Fruit fly (Drosophila melanogaster) whole organism, pupa: ENCODE data around the gene twe.

Source experiments
- CG10348 ChIP-seq: fragments of 200-800 bp; sonication (Bioruptor generic); IDR thresholded peaks from 2 replicates; pipeline ENCODE4 v1.3.6; 2022; ENCODE audit warnings: missing biosample characterization, missing genetic modification characterization
- CG12605 ChIP-seq: fragments of 200-800 bp; sonication (Bioruptor generic); IDR thresholded peaks from 2 replicates; pipeline ENCODE4 v1.3.6; 2022; ENCODE audit warnings: missing biosample characterization, missing genetic modification characterization
- CG13204 ChIP-seq: fragments of 200-800 bp; sonication (Bioruptor generic); optimal IDR thresholded peaks from 2 replicates; lab custom pipeline; 2018; ENCODE audit warnings: missing biosample characterization, mild to moderate bottlenecking, missing genetic modification characterization, moderate library complexity
- CG14655 ChIP-seq: fragments of 200-800 bp; sonication (Bioruptor generic); optimal IDR thresholded peaks from 3 replicates; lab custom pipeline; 2017; ENCODE audit warnings: mild to moderate bottlenecking, missing biosample characterization, missing genetic modification reagents, missing genetic modification characterization
- CG15710 ChIP-seq: fragments of 200-800 bp; sonication (Bioruptor generic); optimal IDR thresholded peaks from 2 replicates; lab custom pipeline; 2018; ENCODE audit warnings: missing biosample characterization, mild to moderate bottlenecking, missing genetic modification characterization, moderate library complexity
- CG17806 ChIP-seq: fragments of 200-800 bp; sonication (Bioruptor generic); optimal IDR thresholded peaks from 2 replicates; lab custom pipeline; 2018; ENCODE audit warnings: missing biosample characterization, mild to moderate bottlenecking, missing genetic modification characterization, moderate library complexity
- CG32121 ChIP-seq: fragments of 200-800 bp; sonication (Bioruptor generic); IDR thresholded peaks from 2 replicates; pipeline ENCODE4 v1.3.6; 2022; ENCODE audit warnings: missing biosample characterization, missing genetic modification characterization
- CG34367 ChIP-seq: fragments of 200-800 bp; sonication (Bioruptor generic); optimal IDR thresholded peaks from 2 replicates; lab custom pipeline; 2018; ENCODE audit warnings: missing biosample characterization, mild to moderate bottlenecking, missing genetic modification characterization
- CG4496 ChIP-seq: fragments of 200-800 bp; sonication (Bioruptor generic); IDR thresholded peaks from 3 replicates; pipeline ENCODE4 v1.3.6; 2022; ENCODE audit warnings: missing biosample characterization, missing genetic modification characterization
- CG8159 ChIP-seq: fragments of 200-800 bp; sonication (Bioruptor generic); optimal IDR thresholded peaks from 3 replicates; lab custom pipeline; 2018; ENCODE audit warnings: missing biosample characterization, mild to moderate bottlenecking, missing genetic modification characterization, moderate library complexity
- CG8301 ChIP-seq: fragments of 200-800 bp; sonication (Bioruptor generic); optimal IDR thresholded peaks from 2 replicates; lab custom pipeline; 2018; ENCODE audit warnings: missing biosample characterization, mild to moderate bottlenecking, missing genetic modification characterization
- CG9948 ChIP-seq: fragments of 200-800 bp; sonication (Bioruptor generic); optimal IDR thresholded peaks from 2 replicates; lab custom pipeline; 2018; ENCODE audit warnings: missing biosample characterization, mild to moderate bottlenecking, missing genetic modification characterization, moderate library complexity
- D1 ChIP-seq: fragments of 200-800 bp; sonication (Bioruptor generic); optimal IDR thresholded peaks from 2 replicates; lab custom pipeline; 2018; ENCODE audit warnings: missing biosample characterization, mild to moderate bottlenecking, missing genetic modification characterization, moderate library complexity
- EcR ChIP-seq: fragments of 200-800 bp; sonication (Bioruptor generic); optimal IDR thresholded peaks from 3 replicates; lab custom pipeline; 2019; ENCODE audit warnings: missing biosample characterization, missing genetic modification characterization, mild to moderate bottlenecking, moderate library complexity, missing genetic modification reagents
- Ets98B ChIP-seq: fragments of 200-800 bp; sonication (Bioruptor generic); IDR thresholded peaks from 2 replicates; pipeline ENCODE4 v1.3.6; 2022; ENCODE audit warnings: missing biosample characterization, missing genetic modification characterization
- Pif1A ChIP-seq: fragments of 200-800 bp; sonication (Bioruptor generic); optimal IDR thresholded peaks from 3 replicates; lab custom pipeline; 2016; ENCODE audit warnings: missing biosample characterization, missing genetic modification characterization
- Pif1B ChIP-seq: fragments of 200-800 bp; sonication (Bioruptor generic); optimal IDR thresholded peaks from 3 replicates; lab custom pipeline; 2016; ENCODE audit warnings: missing biosample characterization, missing genetic modification characterization
- Snoo ChIP-seq: fragments of 200-800 bp; sonication (Bioruptor generic); optimal IDR thresholded peaks from 3 replicates; lab custom pipeline; 2017; ENCODE audit warnings: missing biosample characterization, mild to moderate bottlenecking, missing genetic modification characterization, inconsistent platforms
- fd96Ca ChIP-seq: fragments of 200-800 bp; sonication (Bioruptor generic); IDR thresholded peaks from 3 replicates; pipeline ENCODE4 v1.3.6; 2022; ENCODE audit warnings: missing biosample characterization, missing genetic modification characterization
- gl ChIP-seq: fragments of 200-800 bp; sonication (Bioruptor generic); optimal IDR thresholded peaks from 2 replicates; lab custom pipeline; 2018; ENCODE audit warnings: missing biosample characterization, mild to moderate bottlenecking, missing genetic modification characterization
- rn ChIP-seq: fragments of 200-800 bp; sonication (Bioruptor generic); IDR thresholded peaks from 2 replicates; pipeline ENCODE4 v1.3.6; 2022; ENCODE audit warnings: missing biosample characterization, missing genetic modification characterization

The twe gene

DNA sequence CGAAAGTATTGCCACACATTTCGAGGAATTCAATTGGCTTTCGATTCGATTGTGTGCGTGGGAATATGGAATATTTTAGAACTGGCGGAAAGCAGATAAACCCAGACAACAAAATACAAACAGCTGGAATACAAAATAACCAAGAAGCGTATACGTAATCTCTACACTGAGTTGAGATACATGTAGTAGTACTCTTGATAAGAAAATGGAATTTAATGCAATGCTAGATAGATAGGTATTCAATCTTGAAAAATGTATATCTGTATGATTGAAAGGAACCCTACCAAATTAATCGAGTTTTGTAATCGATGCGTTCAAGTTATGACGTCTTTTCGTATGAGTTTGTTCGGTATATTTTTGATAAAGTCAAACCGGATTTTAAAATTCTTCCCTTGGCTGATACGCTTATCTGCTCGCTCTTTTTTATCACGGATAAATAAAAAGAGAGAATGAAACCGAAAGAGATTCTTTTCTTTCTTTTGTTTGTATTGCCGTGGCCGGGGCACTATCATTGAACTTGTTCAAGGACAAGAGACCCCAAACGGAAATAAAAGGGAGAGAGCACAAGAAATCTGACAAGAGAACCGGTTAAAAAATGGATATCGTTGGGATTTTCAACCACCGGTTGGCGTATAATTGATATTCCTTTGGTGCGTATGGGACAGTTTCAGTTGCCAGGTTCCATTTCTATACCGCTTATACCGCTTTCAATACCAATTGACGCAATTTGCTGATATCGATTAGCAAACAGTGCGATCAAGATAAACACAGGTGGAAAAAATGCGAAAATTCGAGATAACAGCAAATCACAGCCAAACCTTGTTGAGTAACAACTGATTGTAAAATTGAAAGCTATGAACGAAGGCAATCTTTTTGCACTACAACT lies 6.2 kb downstream of the twe start:
- TF ChIP-seq CG4496 (GFP tag; lab: Robert Waterston, UW) (no peak), Pif1A (no peak), gl (peak; percentile 50), EcR (GFP tag; lab: Kevin White, UChicago) (peak; percentile 98), CG10348 (GFP tag; lab: Robert Waterston, UW) (no peak), CG8159 (tag; lab: Kevin White, UChicago) (peak; percentile 24), CG13204 (peak; percentile 13), CG34367 (tag; lab: Kevin White, UChicago) (peak; percentile 34), CG15710 (tag; lab: Kevin White, UChicago) (peak; percentile 12)
- TF ChIP-seq, all 21 proteins: peak for 6

DNA sequence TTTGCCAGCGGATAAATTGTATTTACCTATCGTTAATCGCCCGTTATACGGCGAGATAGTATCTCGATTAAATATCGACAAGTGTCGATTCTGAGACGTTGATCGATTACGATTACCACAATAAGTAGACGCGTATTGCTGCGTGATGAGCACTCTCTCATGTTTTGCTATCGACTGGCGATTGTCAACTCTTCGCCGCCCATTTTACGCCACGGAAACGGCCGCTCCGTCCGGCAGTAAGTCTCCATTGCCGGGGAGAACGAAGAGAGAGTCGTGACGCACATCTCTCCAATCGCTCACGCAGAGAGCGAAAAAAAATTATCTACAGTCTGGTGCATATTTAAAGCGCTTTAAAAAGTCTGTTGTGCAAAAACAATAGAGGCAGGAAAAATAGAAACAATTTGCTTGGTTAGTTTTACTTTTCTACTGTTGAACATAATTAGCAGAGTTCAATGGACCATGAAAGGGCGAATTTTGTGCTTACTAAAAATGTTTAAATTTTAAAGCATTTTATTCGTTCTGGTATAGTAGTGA lies 10.0 kb downstream of the twe start, which contains the start of gene CG46309:
TSS of gene CG46309 (minus strand) at position 191 of the 534 bp plus-strand sequence.
- TF ChIP-seq Snoo, result peak; percentile 1
- TF ChIP-seq CG17806 (tag; lab: Kevin White, UChicago), result peak; percentile 41
- peak; percentile 34 for TF ChIP-seq Pif1A
- peak; percentile 31 for TF ChIP-seq CG8301 (tag; lab: Kevin White, UChicago)
- TF ChIP-seq CG34367 (tag; lab: Kevin White, UChicago), result no peak

DNA sequence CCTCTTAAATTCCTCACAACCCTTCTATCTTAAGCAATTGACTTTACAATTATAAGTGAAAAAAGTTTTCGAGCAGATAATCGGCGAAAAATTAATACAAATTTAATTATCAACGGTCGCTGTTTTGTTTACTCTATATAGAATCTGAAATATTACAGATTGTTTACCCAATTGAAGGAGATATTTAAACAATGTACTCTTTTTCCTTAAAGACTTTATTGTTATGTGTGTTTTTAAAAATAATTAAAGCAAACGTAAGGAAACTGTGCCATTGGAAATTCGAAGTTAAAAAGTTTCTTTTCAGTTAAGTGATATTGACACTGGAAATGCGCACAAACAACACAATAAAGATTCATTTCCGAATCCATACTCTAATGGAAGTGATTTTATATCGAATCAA lies 20.0 kb downstream of the twe start, which contains the start of gene CG42818:
TSS of gene CG42818 (plus strand) at position 301 of the 400 bp plus-strand sequence.
- TF ChIP-seq fd96Ca (GFP tag; lab: Robert Waterston, UW), result no peak
- TF ChIP-seq Pif1A, result no peak
- no peak for TF ChIP-seq CG15710 (tag; lab: Kevin White, UChicago)
- no peak for TF ChIP-seq EcR (GFP tag; lab: Kevin White, UChicago)
- no peak for TF ChIP-seq CG17806 (tag; lab: Kevin White, UChicago)
- no peak for TF ChIP-seq CG12605
- no peak for TF ChIP-seq Ets98B
- TF ChIP-seq CG4496 (GFP tag; lab: Robert Waterston, UW), result no peak
- TF ChIP-seq CG34367 (tag; lab: Kevin White, UChicago), result no peak
- no peak for TF ChIP-seq CG8301 (tag; lab: Kevin White, UChicago)
- no peak for TF ChIP-seq CG32121 (GFP tag; lab: Robert Waterston, UW)
- no peak for TF ChIP-seq Snoo
- no peak for TF ChIP-seq gl
- TF ChIP-seq Pif1B (GFP tag; lab: Kevin White, UChicago), result no peak
- no peak for TF ChIP-seq CG14655 (GFP tag; lab: Kevin White, UChicago)
- no peak for TF ChIP-seq rn
- no peak for TF ChIP-seq CG13204
- TF ChIP-seq CG8159 (tag; lab: Kevin White, UChicago), result no peak
- TF ChIP-seq CG10348 (GFP tag; lab: Robert Waterston, UW), result no peak
- TF ChIP-seq D1 (tag; lab: Kevin White, UChicago), result no peak

DNA sequence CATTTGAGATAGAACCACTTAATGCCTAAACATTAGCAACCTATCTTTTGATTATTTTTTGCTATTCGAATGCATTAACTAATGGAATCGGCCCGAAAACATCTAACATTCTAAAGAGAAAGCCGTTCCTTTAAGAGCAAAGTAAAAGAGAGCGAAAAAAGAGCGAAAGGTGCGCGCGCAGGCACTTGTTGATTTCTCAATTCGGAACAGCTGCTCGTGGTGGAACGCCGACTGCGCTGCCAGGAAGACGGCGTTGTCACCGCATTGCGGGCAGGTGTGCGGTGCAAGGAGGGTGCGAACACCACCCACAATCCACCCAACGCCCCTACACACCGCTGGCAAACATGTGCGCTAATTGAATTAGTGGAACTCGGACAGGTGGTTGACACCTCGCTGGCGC lies 26.9 kb downstream of the twe start:
- TF ChIP-seq CG34367 (tag; lab: Kevin White, UChicago), result no peak
- TF ChIP-seq CG13204, result no peak
- no peak for TF ChIP-seq CG14655 (GFP tag; lab: Kevin White, UChicago)
- TF ChIP-seq rn, result no peak
- TF ChIP-seq CG8159 (tag; lab: Kevin White, UChicago), result no peak
- TF ChIP-seq CG12605, result no peak; the same call in 1 of the 2 replicates
- no peak for TF ChIP-seq CG15710 (tag; lab: Kevin White, UChicago)
- TF ChIP-seq CG10348 (GFP tag; lab: Robert Waterston, UW), result no peak
- no peak for TF ChIP-seq CG32121 (GFP tag; lab: Robert Waterston, UW)
- no peak for TF ChIP-seq D1 (tag; lab: Kevin White, UChicago)
- no peak for TF ChIP-seq CG8301 (tag; lab: Kevin White, UChicago)
- no peak for TF ChIP-seq CG17806 (tag; lab: Kevin White, UChicago)
- TF ChIP-seq Pif1B (GFP tag; lab: Kevin White, UChicago), result no peak
- no peak for TF ChIP-seq Ets98B
- TF ChIP-seq gl, result no peak
- TF ChIP-seq CG9948, result no peak

DNA sequence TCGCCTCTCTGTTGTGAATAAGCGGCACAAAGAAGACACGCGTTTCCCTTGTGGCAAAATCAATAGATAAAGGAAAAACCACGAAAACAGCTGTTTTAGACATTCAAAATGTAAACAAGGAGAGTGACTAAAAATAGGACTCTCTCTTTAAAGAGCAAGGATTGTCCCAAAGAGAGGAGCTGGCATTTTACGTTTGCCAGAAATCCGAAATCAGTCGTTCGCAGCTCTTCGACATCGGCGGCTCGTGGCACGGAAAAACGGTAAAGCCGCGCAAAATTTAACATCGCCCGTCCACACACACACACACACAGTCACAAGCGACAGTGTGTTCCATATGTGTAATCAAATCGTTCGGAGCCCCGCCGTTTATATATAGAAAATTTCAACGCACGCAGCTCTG lies 30.4 kb downstream of the twe start, which contains the start of gene Ca-Ma2d:
TSS of gene Ca-Ma2d (plus strand) at position 211 of the 400 bp plus-strand sequence.
- TF ChIP-seq CG12605 (peak; percentile 27; the same call in 1 of the 2 replicates), CG17806 (tag; lab: Kevin White, UChicago) (no peak)

DNA sequence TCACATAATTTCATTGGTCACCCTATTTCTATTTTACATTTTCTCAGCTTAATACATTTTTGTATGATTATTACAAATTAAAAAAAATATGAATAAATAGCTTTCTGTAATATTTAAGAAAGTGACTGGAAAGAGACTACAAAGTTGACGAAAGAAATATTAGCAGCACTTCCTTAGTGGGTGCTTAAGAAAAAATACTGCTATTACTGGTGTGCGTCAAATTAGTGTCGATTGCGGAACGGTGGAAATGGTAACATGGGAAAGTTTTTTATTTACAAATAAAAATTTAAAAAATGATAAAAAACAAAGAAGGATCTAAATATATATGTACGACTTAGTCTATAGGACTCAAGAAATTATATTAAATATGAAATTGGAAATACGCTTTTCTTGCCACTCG lies 37.7 kb downstream of the twe start:
- TF ChIP-seq Ets98B (no peak), Pif1A (no peak), CG15710 (tag; lab: Kevin White, UChicago) (no peak), CG34367 (tag; lab: Kevin White, UChicago) (no peak), Pif1B (GFP tag; lab: Kevin White, UChicago) (no peak), fd96Ca (GFP tag; lab: Robert Waterston, UW) (no peak), CG13204 (no peak), Snoo (no peak), CG8159 (tag; lab: Kevin White, UChicago) (no peak), D1 (tag; lab: Kevin White, UChicago) (no peak), CG12605 (no peak), CG10348 (GFP tag; lab: Robert Waterston, UW) (no peak), rn (no peak), CG32121 (GFP tag; lab: Robert Waterston, UW) (no peak), CG9948 (no peak), gl (no peak), CG14655 (GFP tag; lab: Kevin White, UChicago) (no peak), CG8301 (tag; lab: Kevin White, UChicago) (no peak)
